Fruit fly (Drosophila melanogaster) whole organism, adult: ENCODE data around the gene CG45490.
"Not testable (repeated sequence)": the region's sequence is repeated elsewhere in the genome, so short reads cannot be mapped to it uniquely, and the experiment has no call there.

Experiments used
- CG11617 ChIP-seq: fragments of 200-800 bp; sonication (Bioruptor generic); optimal IDR thresholded peaks from 2 replicates; lab custom pipeline; 2017; ENCODE audit warnings: mild to moderate bottlenecking, missing biosample characterization, missing genetic modification reagents, missing genetic modification characterization
- CG12768 ChIP-seq: fragments of 200-800 bp; sonication (Bioruptor generic); optimal IDR thresholded peaks from 2 replicates; lab custom pipeline; 2017; ENCODE audit warnings: missing biosample characterization, missing genetic modification characterization, mild to moderate bottlenecking, moderate library complexity, missing genetic modification reagents
- CG5204 ChIP-seq: fragments of 200-800 bp; sonication (Bioruptor generic); optimal IDR thresholded peaks from 2 replicates; lab custom pipeline; 2016; ENCODE audit warnings: missing biosample characterization, missing genetic modification characterization
- CG7101 ChIP-seq: fragments of 200-800 bp; sonication (Bioruptor generic); optimal IDR thresholded peaks from 2 replicates; lab custom pipeline; 2018; ENCODE audit warnings: missing biosample characterization, mild to moderate bottlenecking, missing genetic modification characterization, moderate library complexity
- Hr96 ChIP-seq: fragments of 200-800 bp; sonication (Bioruptor generic); optimal IDR thresholded peaks from 2 replicates; lab custom pipeline; 2016; ENCODE audit warnings: missing biosample characterization, missing genetic modification characterization
- cic ChIP-seq: fragments of 200-800 bp; sonication (Bioruptor generic); optimal IDR thresholded peaks from 2 replicates; lab custom pipeline; 2017; ENCODE audit warnings: missing biosample characterization, mild to moderate bottlenecking, missing genetic modification characterization, moderate library complexity
- kay ChIP-seq: fragments of 200-800 bp; sonication (Bioruptor generic); peaks from one replicate; lab custom pipeline; 2016; ENCODE audit warnings: missing biosample characterization, missing genetic modification characterization, borderline replicate concordance
- ovo ChIP-seq: fragments of 200-800 bp; sonication (Bioruptor generic); optimal IDR thresholded peaks from 2 replicates; lab custom pipeline; 2016; ENCODE audit warnings: missing biosample characterization, missing genetic modification characterization

dm6 chrX:19934194-19934593, at the start of gene CG45490:
- TF ChIP-seq CG5204 (GFP tag; lab: Kevin White, UChicago); CG7101; CG12768 (GFP tag; lab: Kevin White, UChicago); kay (GFP tag; lab: Kevin White, UChicago); cic (GFP tag; lab: Kevin White, UChicago); Hr96; CG11617 (GFP tag; lab: Kevin White, UChicago); ovo (GFP tag; lab: Kevin White, UChicago): not testable (repeated sequence)
